Worm (Caenorhabditis elegans): Measurements from ENCODE around the gene T05B11.4.

DNA sequence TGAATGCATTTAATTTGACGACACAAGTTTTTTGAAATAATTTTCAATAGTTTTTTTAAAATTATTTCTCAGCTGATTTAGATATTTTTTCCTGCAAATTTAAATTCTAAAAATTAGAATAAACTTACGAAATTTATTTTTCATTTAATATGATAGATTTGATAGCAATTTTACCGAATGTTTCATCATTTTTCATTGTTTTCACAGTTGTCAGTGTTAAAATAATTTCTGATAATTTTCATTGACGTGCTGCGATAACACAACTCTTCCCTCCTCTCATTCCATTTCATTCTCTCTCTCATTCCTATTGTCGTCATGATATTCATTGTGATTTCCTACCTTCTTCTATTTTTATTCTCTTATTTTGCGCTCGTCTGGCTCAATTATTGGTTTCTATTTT lies 5.7 kb upstream of the T05B11.4 start, which contains the start of gene hint-3:
- TF ChIP-seq K11D2.4 (GFP tag; IDR thresholded peaks at IDR 0.05) (no peak), dpff-1 (tag; optimal IDR thresholded peaks at IDR 0.05) (no peak), ztf-22 (GFP tag; optimal IDR thresholded peaks at IDR 0.05) (no peak)

Measured in whole organism, young adult.